Fruit fly (Drosophila melanogaster) whole organism, embryonic: ENCODE results near the gene Gnpat.

Experiments
- Atf3 ChIP-seq: fragments of 200-800 bp; sonication (Bioruptor generic); optimal IDR thresholded peaks from 3 replicates; lab custom pipeline; 2016; ENCODE audit warnings: missing biosample characterization, missing genetic modification characterization
- Bteb2 ChIP-seq: fragments of 200-800 bp; sonication (Bioruptor generic); optimal IDR thresholded peaks from 2 replicates; lab custom pipeline; 2016; ENCODE audit warnings: missing biosample characterization, missing genetic modification characterization
- CG10274 ChIP-seq: fragments of 200-800 bp; sonication (Bioruptor generic); optimal IDR thresholded peaks from 3 replicates; lab custom pipeline; 2017; ENCODE audit warnings: missing biosample characterization, mild to moderate bottlenecking, missing genetic modification characterization
- CG11695 ChIP-seq: fragments of 200-800 bp; sonication (Bioruptor generic); IDR thresholded peaks from 3 replicates; pipeline ENCODE4 v1.3.6; 2022; ENCODE audit warnings: missing biosample characterization, missing genetic modification characterization
- CG12659 ChIP-seq: fragments of 200-800 bp; sonication (Bioruptor generic); optimal IDR thresholded peaks from 3 replicates; lab custom pipeline; 2017; ENCODE audit warnings: mild to moderate bottlenecking, missing biosample characterization, missing genetic modification reagents, missing genetic modification characterization
- CG12942 ChIP-seq: fragments of 200-800 bp; sonication (Bioruptor generic); optimal IDR thresholded peaks from 3 replicates; lab custom pipeline; 2016; ENCODE audit warnings: missing biosample characterization, missing genetic modification characterization
- CG13624 ChIP-seq: fragments of 200-800 bp; sonication (Bioruptor generic); optimal IDR thresholded peaks from 2 replicates; lab custom pipeline; 2016; ENCODE audit warnings: missing biosample characterization, missing genetic modification characterization
- CG1647 ChIP-seq: fragments of 200-800 bp; sonication (Bioruptor generic); optimal IDR thresholded peaks from 3 replicates; lab custom pipeline; 2016; ENCODE audit warnings: missing biosample characterization, missing genetic modification characterization
- CG17328 ChIP-seq: fragments of 200-800 bp; sonication (Bioruptor generic); IDR thresholded peaks from 2 replicates; pipeline ENCODE4 v1.3.6; 2022; ENCODE audit warnings: missing biosample characterization, missing genetic modification characterization
- CG31224 ChIP-seq: fragments of 200-800 bp; sonication (Bioruptor generic); IDR thresholded peaks from 2 replicates; pipeline ENCODE4 v1.3.6; 2022; ENCODE audit warnings: missing biosample characterization, missing genetic modification characterization
- CG32767 ChIP-seq: fragments of 200-800 bp; sonication (Bioruptor generic); IDR thresholded peaks from 2 replicates; pipeline ENCODE4 v1.3.6; 2022; ENCODE audit warnings: missing biosample characterization, missing genetic modification characterization
- CG32772 ChIP-seq: fragments of 200-800 bp; sonication (Bioruptor generic); IDR thresholded peaks from 2 replicates; pipeline ENCODE4 v1.3.6; 2022; ENCODE audit warnings: missing biosample characterization, missing genetic modification characterization
- CG4282 ChIP-seq: fragments of 200-800 bp; sonication (Bioruptor generic); optimal IDR thresholded peaks from 2 replicates; lab custom pipeline; 2016; ENCODE audit warnings: missing biosample characterization, missing genetic modification characterization
- CG4328 ChIP-seq: fragments of 200-800 bp; sonication (Bioruptor generic); optimal IDR thresholded peaks from 3 replicates; lab custom pipeline; 2017; ENCODE audit warnings: missing biosample characterization, missing genetic modification reagents, missing genetic modification characterization
- CG4404 ChIP-seq: fragments of 200-800 bp; sonication (Bioruptor generic); IDR thresholded peaks from 2 replicates; pipeline ENCODE4 v1.3.6; 2022; ENCODE audit warnings: missing biosample characterization, missing genetic modification characterization
- CG4707 ChIP-seq: fragments of 200-800 bp; sonication (Bioruptor generic); optimal IDR thresholded peaks from 2 replicates; lab custom pipeline; 2018; ENCODE audit warnings: missing biosample characterization, mild to moderate bottlenecking, missing genetic modification characterization, moderate library complexity
- CG9437 ChIP-seq: fragments of 200-800 bp; sonication (Bioruptor generic); optimal IDR thresholded peaks from 2 replicates; lab custom pipeline; 2018; ENCODE audit warnings: missing biosample characterization, mild to moderate bottlenecking, missing genetic modification characterization
- CG9727 ChIP-seq: fragments of 200-800 bp; sonication (Bioruptor generic); optimal IDR thresholded peaks from 3 replicates; lab custom pipeline; 2017; ENCODE audit warnings: missing biosample characterization, mild to moderate bottlenecking, missing genetic modification characterization
- CG9932 ChIP-seq: fragments of 200-800 bp; sonication (Bioruptor generic); IDR thresholded peaks from 2 replicates; pipeline ENCODE4 v1.3.6; 2022; ENCODE audit warnings: missing biosample characterization, missing genetic modification characterization
- Chrac-16 ChIP-seq: fragments of 200-800 bp; sonication (Bioruptor generic); optimal IDR thresholded peaks from 3 replicates; lab custom pipeline; 2016; ENCODE audit warnings: missing biosample characterization, missing genetic modification characterization
- D ChIP-seq, 2 experiments: fragments of 200-800 bp in 1 of 2; fragments of >200 bp in 1 of 2; sonication (Bioruptor generic) in 1 of 2; optimal IDR thresholded peaks; 2 replicates in 1 of 2; 3 replicates in 1 of 2; lab custom pipeline; 2017; ENCODE audit warnings: mild to moderate bottlenecking in 1 of 2, missing biosample characterization in 1 of 2, missing genetic modification characterization in 1 of 2, missing genetic modification reagents in 1 of 2
- Dad ChIP-seq: fragments of 200-800 bp; sonication (Bioruptor generic); optimal IDR thresholded peaks from 3 replicates; lab custom pipeline; 2016; ENCODE audit warnings: missing biosample characterization, missing genetic modification characterization
- Doc2 ChIP-seq: fragments of 200-800 bp; sonication (Bioruptor generic); IDR thresholded peaks from 2 replicates; pipeline ENCODE4 v1.3.6; 2022; ENCODE audit warnings: missing biosample characterization, missing genetic modification characterization
- Fer1 ChIP-seq: fragments of 200-800 bp; sonication (Bioruptor generic); optimal IDR thresholded peaks from 2 replicates; lab custom pipeline; 2017; ENCODE audit warnings: missing biosample characterization, mild to moderate bottlenecking, missing genetic modification characterization
- Hey ChIP-seq: fragments of 200-800 bp; sonication (Bioruptor generic); optimal IDR thresholded peaks from 3 replicates; lab custom pipeline; 2018; ENCODE audit warnings: missing biosample characterization, mild to moderate bottlenecking, missing genetic modification characterization
- Lhr ChIP-seq: fragments of 200-800 bp; sonication (Bioruptor generic); optimal IDR thresholded peaks from 3 replicates; lab custom pipeline; 2017; ENCODE audit warnings: mild to moderate bottlenecking, missing biosample characterization, missing genetic modification reagents, missing genetic modification characterization
- Nf-YA ChIP-seq: fragments of 200-800 bp; sonication (Bioruptor generic); IDR thresholded peaks from 2 replicates; pipeline ENCODE4 v1.3.6; 2022; ENCODE audit warnings: missing biosample characterization, missing genetic modification characterization
- Nf-YC ChIP-seq: fragments of 200-800 bp; optimal IDR thresholded peaks from 3 replicates; lab custom pipeline; 2019; ENCODE audit warnings: missing biosample characterization, mild to moderate bottlenecking, missing genetic modification characterization, moderate library complexity
- Optix ChIP-seq: fragments of 200-800 bp; sonication (Bioruptor generic); IDR thresholded peaks from 3 replicates; pipeline ENCODE4 v1.3.6; 2022; ENCODE audit warnings: missing biosample characterization, missing genetic modification characterization
- Sry-δ ChIP-seq: fragments of 200-800 bp; sonication (Bioruptor generic); optimal IDR thresholded peaks from 2 replicates; lab custom pipeline; 2016; ENCODE audit warnings: missing biosample characterization, missing genetic modification characterization
- amos ChIP-seq: fragments of 200-800 bp; sonication (Bioruptor generic); IDR thresholded peaks from 2 replicates; pipeline ENCODE4 v1.3.6; 2022; ENCODE audit warnings: missing biosample characterization, missing genetic modification characterization; ENCODE audit not compliant: partially characterized antibody
- br ChIP-seq: fragments of >200 bp; optimal IDR thresholded peaks from 2 replicates; lab custom pipeline; 2017
- btn ChIP-seq: fragments of 200-800 bp; sonication (Bioruptor generic); optimal IDR thresholded peaks from 2 replicates; lab custom pipeline; 2016; ENCODE audit warnings: missing biosample characterization, missing genetic modification characterization
- cas ChIP-seq: fragments of 200-800 bp; sonication (Bioruptor generic); IDR thresholded peaks from 2 replicates; pipeline ENCODE4 v1.3.6; 2022; ENCODE audit warnings: missing biosample characterization, missing genetic modification characterization
- chinmo ChIP-seq: fragments of 200-800 bp; sonication (Bioruptor generic); IDR thresholded peaks from 4 replicates; pipeline ENCODE4 v1.3.6; 2022; ENCODE audit warnings: missing biosample characterization, missing genetic modification characterization; ENCODE audit not compliant: partially characterized antibody
- cwo ChIP-seq: fragments of 200-800 bp; sonication (Bioruptor generic); optimal IDR thresholded peaks from 3 replicates; lab custom pipeline; 2017; ENCODE audit warnings: missing biosample characterization, missing genetic modification characterization, mild to moderate bottlenecking, moderate library complexity, missing genetic modification reagents
- emc ChIP-seq: fragments of 200-800 bp; sonication (Bioruptor generic); optimal IDR thresholded peaks from 2 replicates; lab custom pipeline; 2016; ENCODE audit warnings: missing biosample characterization, missing genetic modification characterization
- fd64A ChIP-seq: fragments of 200-800 bp; sonication (Bioruptor generic); optimal IDR thresholded peaks from 3 replicates; lab custom pipeline; 2018; ENCODE audit warnings: missing biosample characterization, mild to moderate bottlenecking, missing genetic modification characterization
- ftz-f1 ChIP-seq: fragments of 200-800 bp; sonication (Bioruptor generic); optimal IDR thresholded peaks from 2 replicates; lab custom pipeline; 2016; ENCODE audit warnings: missing biosample characterization, missing genetic modification characterization
- gem ChIP-seq: fragments of 200-800 bp; sonication (Bioruptor generic); optimal IDR thresholded peaks from 2 replicates; lab custom pipeline; 2019; ENCODE audit warnings: missing biosample characterization, mild to moderate bottlenecking, missing genetic modification characterization, moderate library complexity
- gsb ChIP-seq: fragments of 200-800 bp; sonication (Bioruptor generic); IDR thresholded peaks from 2 replicates; pipeline ENCODE4 v1.3.6; 2022; ENCODE audit warnings: missing biosample characterization, missing genetic modification characterization
- gsb-n ChIP-seq: fragments of 200-800 bp; sonication (Bioruptor generic); optimal IDR thresholded peaks from 3 replicates; lab custom pipeline; 2018; ENCODE audit warnings: missing biosample characterization, mild to moderate bottlenecking, missing genetic modification characterization
- hb ChIP-seq: fragments of 200-800 bp; sonication (Bioruptor generic); IDR thresholded peaks from 3 replicates; pipeline ENCODE4 v1.3.6; 2022; ENCODE audit warnings: missing biosample characterization, missing genetic modification characterization; ENCODE audit not compliant: partially characterized antibody
- knrl ChIP-seq: fragments of 200-800 bp; sonication (Bioruptor generic); IDR thresholded peaks from 3 replicates; pipeline ENCODE4 v1.3.6; 2022; ENCODE audit warnings: missing biosample characterization, missing genetic modification characterization; ENCODE audit not compliant: partially characterized antibody
- onecut ChIP-seq: fragments of 200-800 bp; sonication (Bioruptor generic); IDR thresholded peaks from 2 replicates; pipeline ENCODE4 v1.3.6; 2022; ENCODE audit warnings: missing biosample characterization, missing genetic modification characterization
- phol ChIP-seq: fragments of 200-800 bp; sonication (Bioruptor generic); optimal IDR thresholded peaks from 3 replicates; lab custom pipeline; 2018; ENCODE audit warnings: missing biosample characterization, mild to moderate bottlenecking, missing genetic modification characterization, moderate library complexity
- scrt ChIP-seq: fragments of 200-800 bp; sonication (Bioruptor generic); optimal IDR thresholded peaks from 2 replicates; lab custom pipeline; 2018; ENCODE audit warnings: missing biosample characterization, mild to moderate bottlenecking, missing genetic modification characterization, moderate library complexity
- sna ChIP-seq: fragments of 200-800 bp; sonication (Bioruptor generic); IDR thresholded peaks from 2 replicates; pipeline ENCODE4 v1.3.6; 2022; ENCODE audit warnings: missing biosample characterization, missing genetic modification characterization; ENCODE audit not compliant: partially characterized antibody
- tx ChIP-seq: fragments of 200-800 bp; sonication (Bioruptor generic); optimal IDR thresholded peaks from 2 replicates; lab custom pipeline; 2016; ENCODE audit warnings: missing biosample characterization, missing genetic modification characterization
- yki ChIP-seq: fragments of >200 bp; optimal IDR thresholded peaks from 3 replicates; lab custom pipeline; 2018

Gene Gnpat

DNA sequence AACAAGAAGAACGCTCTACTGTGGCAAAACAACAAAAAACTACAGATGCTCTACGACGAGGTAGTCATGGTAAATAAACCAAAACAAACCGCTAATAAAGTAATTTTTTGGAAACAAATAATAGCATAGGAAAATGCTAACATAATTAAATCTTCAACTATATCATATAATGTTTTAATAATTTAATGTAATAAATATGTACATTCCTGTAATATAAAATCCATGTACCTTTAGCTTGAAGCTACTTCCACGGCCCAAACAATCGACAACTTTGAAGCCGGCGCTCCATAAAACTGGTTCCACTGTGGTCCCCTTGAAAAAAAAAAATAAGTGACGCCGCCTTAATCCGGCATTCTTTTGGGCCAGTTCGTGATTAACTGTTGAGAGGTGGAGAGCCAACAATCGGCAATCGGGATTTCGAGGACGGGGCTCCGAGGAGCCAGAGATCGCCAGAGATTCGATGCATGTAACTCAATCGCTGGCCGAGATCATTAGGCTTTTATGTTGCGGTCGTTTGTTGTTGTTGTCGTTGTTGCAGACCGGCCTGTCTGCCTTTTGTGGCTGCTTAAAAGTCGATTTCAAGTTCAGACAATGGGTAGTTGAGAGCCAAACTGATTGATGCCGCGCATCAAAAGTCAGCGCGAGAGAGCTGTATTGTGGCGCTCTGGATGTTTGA is 28.0 kb downstream of the Gnpat start (continued):
- TF ChIP-seq CG11695 (GFP tag; lab: Robert Waterston, UW): peak; percentile 54; the same call in 1 of the 3 replicates
- no peak for TF ChIP-seq CG4328 (GFP tag; lab: Kevin White, UChicago)
- TF ChIP-seq Chrac-16 (GFP tag; lab: Kevin White, UChicago): no peak
- TF ChIP-seq phol (tag; lab: Kevin White, UChicago): peak; percentile 32
- TF ChIP-seq CG9437 (GFP tag; lab: Kevin White, UChicago): no peak
- no peak for TF ChIP-seq scrt
- TF ChIP-seq Dad (GFP tag; lab: Kevin White, UChicago): no peak
- peak; percentile 15; the same call in 1 of the 2 replicates for TF ChIP-seq CG17328 (GFP tag; lab: Robert Waterston, UW)
- TF ChIP-seq cwo: peak; percentile 51
- TF ChIP-seq CG32772 (GFP tag; lab: Robert Waterston, UW): peak; percentile 53; the same call in 1 of the 2 replicates
- TF ChIP-seq Optix (GFP tag; lab: Robert Waterston, UW): no peak
- no peak for TF ChIP-seq Bteb2 (GFP tag; lab: Kevin White, UChicago)
- TF ChIP-seq sna (GFP tag; lab: Robert Waterston, UW): no peak
- 0 out of 2 replicates have a peak, but pooled peaks have one; percentile 19 for TF ChIP-seq CG31224 (GFP tag; lab: Robert Waterston, UW)
- no peak for TF ChIP-seq br (lab: Kevin White, UChicago)
- peak; percentile 28 for TF ChIP-seq CG10274 (GFP tag; lab: Kevin White, UChicago)
- no peak for TF ChIP-seq gsb-n (tag; lab: Kevin White, UChicago)
- no peak for TF ChIP-seq CG1647 (GFP tag; lab: Kevin White, UChicago)
- TF ChIP-seq Atf3 (GFP tag; lab: Kevin White, UChicago): no peak
- TF ChIP-seq Hey (tag; lab: Kevin White, UChicago): no peak
- peak; percentile 56 for TF ChIP-seq gsb (GFP tag; lab: Robert Waterston, UW)
- no peak for TF ChIP-seq CG4282
- TF ChIP-seq Sry-δ (GFP tag; lab: Kevin White, UChicago): no peak
- no peak for TF ChIP-seq tx (GFP tag; lab: Kevin White, UChicago)
- TF ChIP-seq CG4707 (GFP tag; lab: Kevin White, UChicago): no peak
- no peak for TF ChIP-seq emc (GFP tag; lab: Kevin White, UChicago)
- TF ChIP-seq Nf-YA: no peak
- peak; percentile 47 for TF ChIP-seq CG12659 (GFP tag; lab: Kevin White, UChicago)
- TF ChIP-seq Nf-YC (tag; lab: Kevin White, UChicago): peak; percentile 7
- no peak for TF ChIP-seq amos (GFP tag; lab: Robert Waterston, UW)
- no peak for TF ChIP-seq cas (GFP tag; lab: Robert Waterston, UW)
- TF ChIP-seq btn (GFP tag; lab: Kevin White, UChicago): no peak
- no peak for TF ChIP-seq Doc2 (GFP tag; lab: Robert Waterston, UW)
- TF ChIP-seq CG12942 (GFP tag; lab: Kevin White, UChicago): no peak
- peak; percentile 76 for TF ChIP-seq CG9932
- no peak for TF ChIP-seq yki
- TF ChIP-seq onecut (GFP tag; lab: Robert Waterston, UW): no peak
- no peak for TF ChIP-seq D (optimal IDR thresholded peaks at IDR 0.05; lab: Kevin White, UChicago)
- TF ChIP-seq D (GFP tag; optimal IDR thresholded peaks at IDR 0.05; lab: Kevin White, UChicago): no peak
- no peak for TF ChIP-seq CG4404 (GFP tag; lab: Robert Waterston, UW)
- TF ChIP-seq fd64A (GFP tag; lab: Kevin White, UChicago): no peak
- TF ChIP-seq ftz-f1 (GFP tag; lab: Kevin White, UChicago): no peak
- peak; percentile 61 for TF ChIP-seq Fer1 (GFP tag; lab: Kevin White, UChicago)
- TF ChIP-seq chinmo (GFP tag; lab: Robert Waterston, UW): peak; percentile 81
- TF ChIP-seq CG9727: peak; percentile 18
- no peak for TF ChIP-seq CG32767 (GFP tag; lab: Robert Waterston, UW)
- TF ChIP-seq gem (tag; lab: Kevin White, UChicago): peak; percentile 71
- TF ChIP-seq CG13624 (GFP tag; lab: Kevin White, UChicago): no peak
- TF ChIP-seq knrl (GFP tag; lab: Robert Waterston, UW): no peak
- TF ChIP-seq hb (GFP tag; lab: Robert Waterston, UW): no peak
- no peak for TF ChIP-seq Lhr (GFP tag; lab: Kevin White, UChicago)
